Worm (Caenorhabditis elegans) whole organism, dauer: ENCODE data around the gene zmp-2.
"Not testable (repeated sequence)": the region's sequence is repeated elsewhere in the genome, so short reads cannot be mapped to it uniquely, and the experiment has no call there.

Experiments
- unc-62 ChIP-seq: sonication (generic microtip); optimal IDR thresholded peaks from 2 replicates; lab custom pipeline; 2017; ENCODE audit warnings: missing biosample characterization, missing genetic modification reagents, missing genetic modification characterization

The zmp-2 gene

ce11 chrIII:2636137-2636536 lies at the start of gene zmp-2:
TSS of gene zmp-2 (plus strand) at chrIII:2636383.
- TF ChIP-seq unc-62 (GFP tag; lab: Kevin White, UChicago): no peak

ce11 chrIII:2596984-2597454 lies 39.2 kb upstream of the zmp-2 start, which contains the start of gene apb-1:
TSS of gene apb-1 (minus strand) at chrIII:2597034.
- no peak for TF ChIP-seq unc-62 (GFP tag; lab: Kevin White, UChicago)

ce11 chrIII:2597753-2598152 lies 38.4 kb upstream of the zmp-2 start, which contains the start of gene mdt-19:
TSS of gene mdt-19 (plus strand) at chrIII:2598053.
- TF ChIP-seq unc-62 (GFP tag; lab: Kevin White, UChicago): no peak

- no peak for TF ChIP-seq unc-62 (GFP tag; lab: Kevin White, UChicago)
Observed at ce11 chrIII:2598491-2599065, 37.6 kb upstream of the zmp-2 start.

- no peak for TF ChIP-seq unc-62 (GFP tag; lab: Kevin White, UChicago)
Observed at ce11 chrIII:2603671-2604070, 32.5 kb upstream of the zmp-2 start, which contains the start of gene Y71H2B.11. TSS of gene Y71H2B.11 (plus strand) at chrIII:2603971.

- TF ChIP-seq unc-62 (GFP tag; lab: Kevin White, UChicago): not testable (repeated sequence)
Observed at ce11 chrIII:2607717-2608116, 28.5 kb upstream of the zmp-2 start, which contains the start of gene Y71H2B.5. TSS of gene Y71H2B.5 (plus strand) at chrIII:2608017.

- no peak for TF ChIP-seq unc-62 (GFP tag; lab: Kevin White, UChicago)
Observed at ce11 chrIII:2616212-2616611, 20.0 kb upstream of the zmp-2 start.

- TF ChIP-seq unc-62 (GFP tag; lab: Kevin White, UChicago): no peak
Observed at ce11 chrIII:2618663-2619062, 17.5 kb upstream of the zmp-2 start, which contains the start of gene Y71H2B.4. TSS of gene Y71H2B.4 (plus strand) at chrIII:2618963.

- TF ChIP-seq unc-62 (GFP tag; lab: Kevin White, UChicago): no peak
Observed at ce11 chrIII:2619559-2619958, 16.6 kb upstream of the zmp-2 start, which contains the start of gene ppfr-4. TSS of gene ppfr-4 (plus strand) at chrIII:2619936.

- TF ChIP-seq unc-62 (GFP tag; lab: Kevin White, UChicago): no peak
Observed at ce11 chrIII:2622870-2623269, 13.3 kb upstream of the zmp-2 start, which contains the start of gene Y71H2B.2. TSS of gene Y71H2B.2 (plus strand) at chrIII:2623170.

- no peak for TF ChIP-seq unc-62 (GFP tag; lab: Kevin White, UChicago)
Observed at ce11 chrIII:2628690-2629089, 7.5 kb upstream of the zmp-2 start, which contains the start of gene acbp-8. TSS of gene acbp-8 (plus strand) at chrIII:2629013.

ce11 chrIII:2632819-2633398 lies 3.3 kb upstream of the zmp-2 start:
- no peak for TF ChIP-seq unc-62 (GFP tag; lab: Kevin White, UChicago)

ce11 chrIII:2634577-2634976 lies 1.6 kb upstream of the zmp-2 start:
- no peak for TF ChIP-seq unc-62 (GFP tag; lab: Kevin White, UChicago)

ce11 chrIII:2641659-2642058 lies 5.5 kb downstream of the zmp-2 start:
- no peak for TF ChIP-seq unc-62 (GFP tag; lab: Kevin White, UChicago)

- no peak for TF ChIP-seq unc-62 (GFP tag; lab: Kevin White, UChicago)
Observed at ce11 chrIII:2647194-2647925, 11.2 kb downstream of the zmp-2 start.

ce11 chrIII:2651519-2651918 lies 15.3 kb downstream of the zmp-2 start:
- no peak for TF ChIP-seq unc-62 (GFP tag; lab: Kevin White, UChicago)
